Worm (Caenorhabditis elegans): ENCODE measurements around the gene F47D12.6.

- TF ChIP-seq snpc-4 (tag; optimal IDR thresholded peaks at IDR 0.05) (no peak), pha-4 (tag; optimal IDR thresholded peaks at IDR 0.05) (no peak), ceh-39 (tag; optimal IDR thresholded peaks at IDR 0.05) (no peak), unc-39 (tag; optimal IDR thresholded peaks at IDR 0.05) (no peak), elt-3 (tag; optimal IDR thresholded peaks at IDR 0.05) (no peak), mab-5 (tag; optimal IDR thresholded peaks at IDR 0.05) (no peak), sem-2 (GFP tag; optimal IDR thresholded peaks at IDR 0.05) (no peak), nhr-76 (tag; optimal IDR thresholded peaks at IDR 0.05) (no peak), lin-13 (tag; optimal IDR thresholded peaks at IDR 0.05) (no peak), elt-1 (tag; optimal IDR thresholded peaks at IDR 0.05; ENCODE audit: borderline replicate concordance, insufficient read depth) (no peak), unc-62 (GFP tag; optimal IDR thresholded peaks at IDR 0.05) (no peak), blmp-1 (tag; optimal IDR thresholded peaks at IDR 0.05) (no peak), ztf-11 (tag; optimal IDR thresholded peaks at IDR 0.05) (no peak), cnd-1 (tag; optimal IDR thresholded peaks at IDR 0.05) (no peak)
Measured at ce11 chrIII:6285890-6286289, 1.2 kb downstream of the F47D12.6 start, which contains the start of gene gadr-3.
